Fruit fly (Drosophila melanogaster) whole organism, adult: ENCODE data around the gene CG10029.

Experiments
- CG11617 ChIP-seq: fragments of 200-800 bp; sonication (Bioruptor generic); optimal IDR thresholded peaks from 2 replicates; lab custom pipeline; 2017; ENCODE audit warnings: mild to moderate bottlenecking, missing biosample characterization, missing genetic modification reagents, missing genetic modification characterization
- CG12768 ChIP-seq: fragments of 200-800 bp; sonication (Bioruptor generic); optimal IDR thresholded peaks from 2 replicates; lab custom pipeline; 2017; ENCODE audit warnings: missing biosample characterization, missing genetic modification characterization, mild to moderate bottlenecking, moderate library complexity, missing genetic modification reagents
- CG14711 ChIP-seq: fragments of 200-800 bp; sonication (Bioruptor generic); optimal IDR thresholded peaks from 2 replicates; lab custom pipeline; 2018; ENCODE audit warnings: missing biosample characterization, mild to moderate bottlenecking, missing genetic modification characterization, moderate library complexity
- CG1620 ChIP-seq: fragments of 200-800 bp; sonication (Bioruptor generic); optimal IDR thresholded peaks from 2 replicates; lab custom pipeline; 2016; ENCODE audit warnings: missing biosample characterization, missing genetic modification characterization
- CG33017 ChIP-seq: fragments of 200-800 bp; sonication (Bioruptor generic); optimal IDR thresholded peaks from 2 replicates; lab custom pipeline; 2018; ENCODE audit warnings: missing biosample characterization, mild to moderate bottlenecking, missing genetic modification characterization, moderate library complexity
- CG5204 ChIP-seq: fragments of 200-800 bp; sonication (Bioruptor generic); optimal IDR thresholded peaks from 2 replicates; lab custom pipeline; 2016; ENCODE audit warnings: missing biosample characterization, missing genetic modification characterization
- CG7045 ChIP-seq: fragments of 200-800 bp; sonication (Bioruptor generic); optimal IDR thresholded peaks from 2 replicates; lab custom pipeline; 2017; ENCODE audit warnings: missing biosample characterization, mild to moderate bottlenecking, missing genetic modification characterization
- CG7101 ChIP-seq: fragments of 200-800 bp; sonication (Bioruptor generic); optimal IDR thresholded peaks from 2 replicates; lab custom pipeline; 2018; ENCODE audit warnings: missing biosample characterization, mild to moderate bottlenecking, missing genetic modification characterization, moderate library complexity
- Clk ChIP-seq: fragments of 200-800 bp; sonication (Bioruptor generic); optimal IDR thresholded peaks from 2 replicates; lab custom pipeline; 2017; ENCODE audit warnings: missing biosample characterization, missing genetic modification characterization
- Crg-1 ChIP-seq: fragments of 200-800 bp; sonication (Bioruptor generic); optimal IDR thresholded peaks from 2 replicates; lab custom pipeline; 2016; ENCODE audit warnings: missing biosample characterization, missing genetic modification characterization
- Hr96 ChIP-seq: fragments of 200-800 bp; sonication (Bioruptor generic); optimal IDR thresholded peaks from 2 replicates; lab custom pipeline; 2016; ENCODE audit warnings: missing biosample characterization, missing genetic modification characterization
- Mnt ChIP-seq: fragments of 200-800 bp; sonication (Bioruptor generic); optimal IDR thresholded peaks from 2 replicates; lab custom pipeline; 2016; ENCODE audit warnings: missing biosample characterization, mild to moderate bottlenecking, missing genetic modification characterization
- bab1 ChIP-seq: fragments of 200-800 bp; sonication (Bioruptor generic); optimal IDR thresholded peaks from 3 replicates; lab custom pipeline; 2019; ENCODE audit warnings: missing biosample characterization, mild to moderate bottlenecking, missing genetic modification characterization, moderate library complexity
- cic ChIP-seq: fragments of 200-800 bp; sonication (Bioruptor generic); optimal IDR thresholded peaks from 2 replicates; lab custom pipeline; 2017; ENCODE audit warnings: missing biosample characterization, mild to moderate bottlenecking, missing genetic modification characterization, moderate library complexity
- cnc ChIP-seq, 2 experiments: fragments of >200 bp; optimal IDR thresholded peaks; 2 replicates each; lab custom pipeline; 2017
- kay ChIP-seq: fragments of 200-800 bp; sonication (Bioruptor generic); peaks from one replicate; lab custom pipeline; 2016; ENCODE audit warnings: missing biosample characterization, missing genetic modification characterization, borderline replicate concordance
- ovo ChIP-seq: fragments of 200-800 bp; sonication (Bioruptor generic); optimal IDR thresholded peaks from 2 replicates; lab custom pipeline; 2016; ENCODE audit warnings: missing biosample characterization, missing genetic modification characterization
- pad ChIP-seq: fragments of 200-800 bp; sonication (Bioruptor generic); optimal IDR thresholded peaks from 3 replicates; lab custom pipeline; 2017; ENCODE audit warnings: missing biosample characterization, missing genetic modification characterization, mild to moderate bottlenecking, moderate library complexity, missing genetic modification reagents
- tj ChIP-seq: fragments of 200-800 bp; sonication (Bioruptor generic); optimal IDR thresholded peaks from 3 replicates; lab custom pipeline; 2017; ENCODE audit warnings: missing biosample characterization, mild to moderate bottlenecking, missing genetic modification characterization, moderate library complexity
- toe ChIP-seq: fragments of 200-800 bp; sonication (Bioruptor generic); optimal IDR thresholded peaks from 2 replicates; lab custom pipeline; 2016; ENCODE audit warnings: missing biosample characterization, missing genetic modification characterization

The CG10029 gene

DNA sequence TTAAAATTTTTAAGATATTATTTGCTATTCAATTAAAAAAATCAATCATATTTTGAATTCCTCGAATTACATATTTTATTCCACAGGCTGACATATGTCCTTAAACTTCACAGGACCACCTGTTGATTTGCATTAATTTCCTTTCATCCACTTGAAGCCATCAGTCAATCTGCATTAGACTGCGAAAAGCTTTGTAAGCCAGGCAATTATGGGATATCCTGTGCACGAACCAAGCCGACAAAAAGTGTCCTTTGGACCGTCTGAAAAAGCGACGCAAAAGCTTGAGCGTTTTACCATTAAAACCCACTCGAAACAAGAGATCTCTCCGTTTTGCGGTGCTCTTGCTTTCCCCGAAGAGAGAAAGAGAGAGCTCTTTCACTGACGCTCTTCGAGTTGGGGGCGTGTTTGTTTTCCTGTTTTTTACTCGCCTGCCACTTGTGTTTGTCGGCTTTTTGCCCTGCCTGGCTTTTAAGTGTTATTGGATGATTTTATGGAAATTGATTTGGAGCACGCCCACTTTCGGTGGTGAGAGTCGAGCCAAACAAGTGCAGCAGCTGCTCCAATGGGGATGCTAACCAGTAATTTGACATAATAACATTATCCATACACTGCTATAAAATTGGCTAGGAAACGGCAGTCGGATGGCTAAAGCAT, 10.3 kb downstream of the CG10029 start:
- TF ChIP-seq kay (no peak), Clk (GFP tag; lab: Kevin White, UChicago) (no peak), CG12768 (no peak), Mnt (GFP tag; lab: Kevin White, UChicago) (no peak), CG7101 (no peak), cnc (optimal IDR thresholded peaks at IDR 0.05; lab: Kevin White, UChicago) (no peak), bab1 (GFP tag; lab: Kevin White, UChicago) (no peak), cic (GFP tag; lab: Kevin White, UChicago) (no peak), tj (GFP tag; lab: Kevin White, UChicago) (no peak), CG5204 (GFP tag; lab: Kevin White, UChicago) (no peak), CG1620 (GFP tag; lab: Kevin White, UChicago) (no peak), pad (GFP tag; lab: Kevin White, UChicago) (no peak)

DNA sequence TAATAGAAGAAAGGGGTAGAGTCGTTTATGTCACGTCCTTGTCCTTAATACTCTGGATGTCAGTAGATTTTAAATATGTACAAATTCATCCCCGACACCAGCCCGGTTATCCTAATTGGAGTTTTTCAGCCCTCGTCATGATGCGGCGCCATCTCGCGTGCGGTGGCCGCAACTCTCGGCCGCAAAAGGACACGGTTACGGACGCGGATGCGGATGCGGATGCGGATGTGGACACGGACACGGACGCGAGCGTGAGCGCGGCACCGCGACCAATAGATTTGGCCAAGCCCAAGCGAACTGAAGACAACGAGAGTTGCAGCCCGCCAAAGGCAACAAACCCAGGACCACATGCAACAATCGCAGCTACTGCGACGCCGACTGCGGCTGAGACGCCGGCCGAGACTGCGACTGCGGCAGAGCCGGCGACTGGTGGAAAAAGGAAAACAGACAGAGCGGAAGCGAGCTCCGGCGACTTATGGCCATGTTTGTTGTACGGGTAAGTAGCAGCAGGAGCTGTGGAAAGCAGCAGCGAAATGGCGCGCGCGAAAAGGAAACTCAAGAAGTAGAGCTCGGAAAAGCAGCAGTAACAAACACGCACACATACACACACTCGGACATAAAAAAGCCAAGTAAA, 12.4 kb downstream of the CG10029 start, which contains the start of gene CG42544:
Gene CG42544, plus strand, starts transcription at position 138 of the 634 bp plus-strand sequence.
- TF ChIP-seq cnc (optimal IDR thresholded peaks at IDR 0.05; lab: Kevin White, UChicago) (no peak), tj (GFP tag; lab: Kevin White, UChicago) (no peak), ovo (GFP tag; lab: Kevin White, UChicago) (no peak), Hr96 (GFP tag; lab: Kevin White, UChicago) (no peak), CG11617 (no peak), CG1620 (GFP tag; lab: Kevin White, UChicago) (no peak), cic (GFP tag; lab: Kevin White, UChicago) (no peak), CG7101 (no peak), CG7045 (GFP tag; lab: Kevin White, UChicago) (no peak), Clk (GFP tag; lab: Kevin White, UChicago) (no peak), toe (GFP tag; lab: Kevin White, UChicago) (no peak), CG5204 (GFP tag; lab: Kevin White, UChicago) (no peak), Crg-1 (no peak), kay (no peak), Mnt (GFP tag; lab: Kevin White, UChicago) (no peak), CG33017 (no peak), pad (GFP tag; lab: Kevin White, UChicago) (no peak), CG12768 (no peak), CG14711 (no peak), bab1 (GFP tag; lab: Kevin White, UChicago) (no peak)

DNA sequence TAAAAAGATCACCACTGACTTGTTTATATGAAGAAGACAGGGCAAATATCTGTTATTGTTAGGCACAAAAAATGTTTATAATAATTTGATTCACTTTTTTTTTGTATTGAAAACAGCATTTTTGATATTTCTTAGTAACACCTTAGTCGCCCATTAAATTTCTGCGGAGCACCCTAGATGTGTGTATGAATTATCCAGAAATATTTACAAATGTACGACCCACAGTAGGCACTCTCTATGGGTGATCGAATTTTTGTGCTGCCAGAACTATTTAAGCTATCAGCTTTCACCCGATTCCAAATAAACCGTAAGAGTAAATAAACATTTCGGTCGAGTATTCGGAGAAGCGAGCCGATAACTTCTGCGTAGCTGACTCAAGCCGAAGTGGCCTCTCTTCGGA, 31.3 kb downstream of the CG10029 start, which contains the start of gene RacGAP84C:
Gene RacGAP84C, plus strand, starts transcription at position 301 of the 400 bp plus-strand sequence.
- TF ChIP-seq bab1 (GFP tag; lab: Kevin White, UChicago) (no peak), Mnt (GFP tag; lab: Kevin White, UChicago) (no peak), cic (GFP tag; lab: Kevin White, UChicago) (no peak), CG12768 (no peak), CG5204 (GFP tag; lab: Kevin White, UChicago) (no peak), cnc (optimal IDR thresholded peaks at IDR 0.05; lab: Kevin White, UChicago) (no peak), ovo (GFP tag; lab: Kevin White, UChicago) (no peak), CG11617 (no peak)

DNA sequence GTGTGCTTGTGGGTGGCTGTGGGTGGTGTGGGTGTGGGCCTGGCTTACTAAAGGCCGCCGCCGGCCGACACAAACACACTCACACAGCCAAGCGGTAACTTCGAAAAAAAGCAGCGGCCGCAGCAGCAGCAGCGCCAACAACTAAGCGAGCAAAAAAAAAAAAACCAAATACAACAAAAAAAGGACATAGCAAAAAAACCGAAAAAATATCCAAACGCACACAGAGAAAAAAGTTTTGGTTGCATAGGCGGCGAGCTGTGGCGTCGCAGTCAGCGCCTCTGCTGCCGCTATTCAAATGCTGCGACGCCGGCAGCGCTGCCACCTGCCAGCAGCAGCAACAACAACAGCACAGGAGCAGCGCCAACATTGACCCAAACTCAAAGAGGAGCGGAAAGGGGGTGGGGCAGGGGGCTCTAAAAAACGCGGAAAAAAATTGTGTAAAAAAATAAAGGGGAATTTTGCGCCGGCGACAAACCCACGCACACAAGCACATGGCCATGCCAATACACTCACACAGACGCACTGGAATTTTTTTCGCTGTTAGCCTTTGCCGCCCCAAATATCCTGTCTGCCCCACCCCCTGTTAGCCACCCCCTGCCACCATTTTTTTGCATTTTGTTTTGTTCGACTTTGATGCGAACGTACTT, 34.6 kb downstream of the CG10029 start:
- no peak for TF ChIP-seq CG12768
- no peak for TF ChIP-seq CG11617
- no peak for TF ChIP-seq cnc (optimal IDR thresholded peaks at IDR 0.05; lab: Kevin White, UChicago)
- peak; percentile 28 for TF ChIP-seq CG7045 (GFP tag; lab: Kevin White, UChicago)
- TF ChIP-seq Clk (GFP tag; lab: Kevin White, UChicago) = no peak
- no peak for TF ChIP-seq cic (GFP tag; lab: Kevin White, UChicago)
- no peak for TF ChIP-seq CG5204 (GFP tag; lab: Kevin White, UChicago)
- TF ChIP-seq CG14711 = no peak
- no peak for TF ChIP-seq Crg-1
- no peak for TF ChIP-seq Hr96 (GFP tag; lab: Kevin White, UChicago)
- TF ChIP-seq CG33017 = no peak
- TF ChIP-seq tj (GFP tag; lab: Kevin White, UChicago) = no peak
- peak; percentile 34 for TF ChIP-seq pad (GFP tag; lab: Kevin White, UChicago)
- TF ChIP-seq Mnt (GFP tag; lab: Kevin White, UChicago) = no peak

DNA sequence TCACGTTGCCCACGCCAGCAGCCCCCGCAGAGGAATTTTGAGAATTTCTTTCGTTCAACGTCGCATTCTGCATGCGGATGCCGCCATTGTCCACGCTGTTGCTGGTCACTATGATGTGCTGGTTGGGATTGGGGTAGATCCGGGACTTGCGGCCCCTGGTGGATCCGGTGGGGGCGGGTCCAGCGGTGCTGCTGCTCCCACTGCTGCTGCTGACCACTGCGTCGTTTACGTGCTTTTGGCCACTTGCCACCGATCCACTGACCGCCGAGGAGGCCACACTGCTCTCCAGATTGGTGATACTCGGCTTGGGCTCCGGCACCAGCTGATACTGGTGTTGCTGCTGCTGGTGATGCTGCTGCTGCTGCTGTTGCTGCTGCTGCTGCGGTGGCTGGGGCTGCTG, 40.2 kb downstream of the CG10029 start:
- TF ChIP-seq Hr96 (GFP tag; lab: Kevin White, UChicago) (no peak), Mnt (GFP tag; lab: Kevin White, UChicago) (no peak), cic (GFP tag; lab: Kevin White, UChicago) (no peak), ovo (GFP tag; lab: Kevin White, UChicago) (no peak), CG33017 (no peak), CG14711 (no peak), tj (GFP tag; lab: Kevin White, UChicago) (no peak), CG12768 (no peak)

DNA sequence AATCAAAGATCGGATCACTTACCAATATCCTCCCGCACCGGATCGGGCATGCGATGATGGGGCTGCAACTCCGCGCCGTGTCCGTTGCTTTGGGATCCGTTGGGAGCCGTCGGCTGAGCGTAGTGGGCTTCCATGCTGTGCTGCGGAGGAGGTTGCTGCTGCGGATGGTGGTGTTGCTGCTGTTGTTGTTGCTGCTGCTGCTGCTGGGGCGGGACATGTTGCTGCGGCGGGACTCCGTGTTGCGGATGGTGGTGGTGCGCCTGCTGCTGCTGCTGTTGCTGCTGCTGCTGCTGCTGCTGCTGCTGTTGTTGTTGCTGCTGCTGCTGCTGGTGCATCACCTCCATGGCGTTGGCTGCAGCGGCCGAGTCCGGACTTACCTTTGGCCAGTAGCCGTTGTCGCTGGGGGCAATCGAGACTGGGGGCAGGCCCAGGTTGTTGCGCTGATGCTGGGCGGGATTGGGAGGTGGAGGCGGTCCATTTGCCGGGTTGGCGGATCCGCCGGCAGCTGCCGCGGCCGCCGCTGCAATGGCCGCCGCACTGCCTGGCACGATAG, 42.0 kb downstream of the CG10029 start:
- no peak for TF ChIP-seq Crg-1
- TF ChIP-seq bab1 (GFP tag; lab: Kevin White, UChicago) = no peak
- no peak for TF ChIP-seq Hr96 (GFP tag; lab: Kevin White, UChicago)
- TF ChIP-seq CG1620 (GFP tag; lab: Kevin White, UChicago) = no peak
- TF ChIP-seq CG11617 = no peak
- TF ChIP-seq kay = no peak
- TF ChIP-seq CG7045 (GFP tag; lab: Kevin White, UChicago) = no peak
- TF ChIP-seq pad (GFP tag; lab: Kevin White, UChicago) = no peak
- no peak for TF ChIP-seq Clk (GFP tag; lab: Kevin White, UChicago)
- TF ChIP-seq CG14711 = no peak
- no peak for TF ChIP-seq toe (GFP tag; lab: Kevin White, UChicago)
- TF ChIP-seq CG5204 (GFP tag; lab: Kevin White, UChicago) = no peak
- no peak for TF ChIP-seq cic (GFP tag; lab: Kevin White, UChicago)
